Worm (Caenorhabditis elegans): ENCODE data around the gene F33G12.6.

- no peak for TF ChIP-seq fos-1 (tag; optimal IDR thresholded peaks at IDR 0.05)
- no peak for TF ChIP-seq unc-39 (tag; optimal IDR thresholded peaks at IDR 0.05)
- no peak for TF ChIP-seq nhr-237 (tag; optimal IDR thresholded peaks at IDR 0.05)
- no peak for TF ChIP-seq ama-1 (optimal IDR thresholded peaks at IDR 0.05)
- TF ChIP-seq R02D3.7 (tag; optimal IDR thresholded peaks at IDR 0.05) = no peak
- TF ChIP-seq egl-27 (tag; optimal IDR thresholded peaks at IDR 0.05) = no peak
- TF ChIP-seq skn-1 (tag; optimal IDR thresholded peaks at IDR 0.05) = no peak
These were observed 19.8 kb downstream of the F33G12.6 start, which contains the start of gene idpb-2 for ce11 chrII:5069525-5069924.

All from whole organism, L3 larva.